Fruit fly (Drosophila melanogaster) whole organism, embryonic: Measurements from ENCODE around the gene alphaCOP.

Experiments used
- CG10543 ChIP-seq: fragments of 200-800 bp; sonication (Bioruptor generic); optimal IDR thresholded peaks from 3 replicates; lab custom pipeline; 2017; ENCODE audit warnings: missing biosample characterization, mild to moderate bottlenecking, missing genetic modification characterization, moderate library complexity
- CG10959 ChIP-seq: fragments of 200-800 bp; sonication (Bioruptor generic); IDR thresholded peaks from 2 replicates; pipeline ENCODE4 v1.3.6; 2022; ENCODE audit warnings: missing biosample characterization, missing genetic modification characterization
- CG15073 ChIP-seq: fragments of 200-800 bp; sonication (Bioruptor generic); optimal IDR thresholded peaks from 2 replicates; lab custom pipeline; 2016; ENCODE audit warnings: missing biosample characterization, missing genetic modification characterization
- CG17361 ChIP-seq: fragments of 200-800 bp; sonication (Bioruptor generic); IDR thresholded peaks from 3 replicates; pipeline ENCODE4 v1.3.6; 2022; ENCODE audit warnings: missing biosample characterization, missing genetic modification characterization
- CG6854 ChIP-seq: fragments of 200-800 bp; sonication (Bioruptor generic); optimal IDR thresholded peaks from 3 replicates; lab custom pipeline; 2017; ENCODE audit warnings: missing biosample characterization, mild to moderate bottlenecking, missing genetic modification characterization
- bcd ChIP-seq: fragments of 200-800 bp; sonication (Bioruptor generic); optimal IDR thresholded peaks from 2 replicates; lab custom pipeline; 2017; ENCODE audit warnings: missing biosample characterization, mild to moderate bottlenecking, missing genetic modification characterization
- ftz-f1 ChIP-seq: fragments of 200-800 bp; sonication (Bioruptor generic); optimal IDR thresholded peaks from 2 replicates; lab custom pipeline; 2016; ENCODE audit warnings: missing biosample characterization, missing genetic modification characterization
- sd ChIP-seq: fragments of 200-800 bp; sonication (Bioruptor generic); optimal IDR thresholded peaks from 3 replicates; lab custom pipeline; 2018; ENCODE audit warnings: missing biosample characterization, mild to moderate bottlenecking, missing genetic modification characterization, moderate library complexity

dm6 chr3L:1692122-1692786, 47.3 kb upstream of the alphaCOP start:
- TF ChIP-seq sd (tag; lab: Kevin White, UChicago) (no peak), CG17361 (GFP tag; lab: Robert Waterston, UW) (no peak), ftz-f1 (GFP tag; lab: Kevin White, UChicago) (no peak), CG10959 (no peak), CG15073 (GFP tag; lab: Kevin White, UChicago) (no peak), CG6854 (no peak), CG10543 (GFP tag; lab: Kevin White, UChicago) (no peak), bcd (no peak)
